Fruit fly (Drosophila melanogaster): ENCODE results near the gene lft.

lft gene

dm6 chr2L:10333091-10333991 is 30.9 kb upstream of the lft start, which contains the start of gene GATAd (continued):
- TF ChIP-seq toy (GFP tag; IDR thresholded peaks at IDR 0.05) (no peak), CG30020 (tag; optimal IDR thresholded peaks at IDR 0.05) (peak; percentile 95), CG7963 (GFP tag; IDR thresholded peaks at IDR 0.05; ENCODE audit: partially characterized antibody) (0 out of 3 replicates have a peak, but pooled peaks have one; percentile 13), BEAF-32 (GFP tag; optimal IDR thresholded peaks at IDR 0.05) (peak; percentile 45), chm (GFP tag; IDR thresholded peaks at IDR 0.05) (no peak; the same call in 1 of the 2 replicates), fru (optimal IDR thresholded peaks at IDR 0.05) (no peak), CG11560 (tag; IDR thresholded peaks at IDR 0.05) (no peak), NfI (GFP tag; optimal IDR thresholded peaks at IDR 0.05) (no peak), run (tag; optimal IDR thresholded peaks at IDR 0.05) (no peak), GATAe (GFP tag; conservative IDR thresholded peaks at IDR 0.05) (no peak), CG10462 (GFP tag; optimal IDR thresholded peaks at IDR 0.05) (no peak), onecut (GFP tag; IDR thresholded peaks at IDR 0.05) (no peak), CG11695 (GFP tag; IDR thresholded peaks at IDR 0.05) (no peak), cwo (GFP tag; optimal IDR thresholded peaks at IDR 0.05) (no peak), sd (tag; optimal IDR thresholded peaks at IDR 0.05) (no peak), Nf-YC (tag; optimal IDR thresholded peaks at IDR 0.05) (peak; percentile 38), gcm (GFP tag; optimal IDR thresholded peaks at IDR 0.05) (no peak), NC2β (GFP tag; optimal IDR thresholded peaks at IDR 0.05) (no peak), CG2116 (GFP tag; optimal IDR thresholded peaks at IDR 0.05) (peak; percentile 25), Mrtf (GFP tag; IDR thresholded peaks at IDR 0.05) (no peak), Dbx (GFP tag; IDR thresholded peaks at IDR 0.05) (no peak), sna (GFP tag; IDR thresholded peaks at IDR 0.05; ENCODE audit: partially characterized antibody) (no peak), Nf-YB (GFP tag; optimal IDR thresholded peaks at IDR 0.05) (no peak), gt (GFP tag; IDR thresholded peaks at IDR 0.05) (no peak), chn (GFP tag; optimal IDR thresholded peaks at IDR 0.05) (no peak), CG6175 (GFP tag; IDR thresholded peaks at IDR 0.05) (no peak), CG10267 (tag; optimal IDR thresholded peaks at IDR 0.05) (peak; percentile 33), HLH4C (GFP tag; IDR thresholded peaks at IDR 0.05; ENCODE audit: partially characterized antibody) (no peak), CG2202 (tag; optimal IDR thresholded peaks at IDR 0.05) (no peak), hkb (optimal IDR thresholded peaks at IDR 0.05) (no peak), hkb (GFP tag; IDR thresholded peaks at IDR 0.05) (no peak), dmrt99B (tag; optimal IDR thresholded peaks at IDR 0.05) (no peak), pho (GFP tag; optimal IDR thresholded peaks at IDR 0.05) (no peak), C15 (GFP tag; IDR thresholded peaks at IDR 0.05) (no peak), amos (GFP tag; IDR thresholded peaks at IDR 0.05; ENCODE audit: partially characterized antibody) (no peak; the same call in 1 of the 2 replicates), Dll (GFP tag; IDR thresholded peaks at IDR 0.05; ENCODE audit: partially characterized antibody) (no peak), hbn (GFP tag; IDR thresholded peaks at IDR 0.05; ENCODE audit: partially characterized antibody) (no peak), gfzf (GFP tag; optimal IDR thresholded peaks at IDR 0.05) (peak; percentile 58), D19B (GFP tag; optimal IDR thresholded peaks at IDR 0.05) (no peak), gsb (GFP tag; IDR thresholded peaks at IDR 0.05) (no peak), Ravus (GFP tag; IDR thresholded peaks at IDR 0.05) (no peak), Dref (GFP tag; IDR thresholded peaks at IDR 0.05) (peak; percentile 62), cato (GFP tag; optimal IDR thresholded peaks at IDR 0.05; ENCODE audit: borderline replicate concordance) (no peak), fd3F (GFP tag; optimal IDR thresholded peaks at IDR 0.05) (no peak), CG1024 (GFP tag; IDR thresholded peaks at IDR 0.05) (peak; percentile 33; the same call in 1 of the 2 replicates), ase (GFP tag; IDR thresholded peaks at IDR 0.05) (no peak), Myb (GFP tag; optimal IDR thresholded peaks at IDR 0.05) (peak; percentile 30), CG17361 (GFP tag; IDR thresholded peaks at IDR 0.05) (0 out of 3 replicates have a peak, but pooled peaks have one; percentile 5), tgo (GFP tag; IDR thresholded peaks at IDR 0.05) (no peak)

All from whole organism, embryonic.